Worm (Caenorhabditis elegans) whole organism, L2 larva: ENCODE data around the gene arle-14.
A peak's percentile ranks its signal among the peaks of the same experiment; 100 is the strongest.

Experiments
- C34F6.9 ChIP-seq: fragments of 150-350 bp; optimal IDR thresholded peaks from 2 replicates; lab custom pipeline; 2014; ENCODE audit warnings: missing biosample characterization, missing genetic modification characterization
- F13H6.1 ChIP-seq: sonication (generic microtip); optimal IDR thresholded peaks from 2 replicates; lab custom pipeline; 2016; ENCODE audit warnings: missing genetic modification characterization, missing compliant biosample characterization
- R02D3.7 ChIP-seq: fragments of 150-350 bp; optimal IDR thresholded peaks from 2 replicates; lab custom pipeline; 2014; ENCODE audit warnings: missing biosample characterization, missing genetic modification characterization
- ZK546.5 ChIP-seq: sonication (generic microtip); optimal IDR thresholded peaks from 2 replicates; lab custom pipeline; 2017; ENCODE audit warnings: missing biosample characterization, missing genetic modification characterization
- alr-1 ChIP-seq: fragments of 150-350 bp; optimal IDR thresholded peaks from 2 replicates; lab custom pipeline; 2014; ENCODE audit warnings: missing biosample characterization, missing genetic modification characterization
- aly-2 ChIP-seq: fragments of 150-350 bp; optimal IDR thresholded peaks from 2 replicates; lab custom pipeline; 2014; ENCODE audit warnings: missing biosample characterization, missing genetic modification characterization
- ama-1 ChIP-seq: fragments of 150-350 bp; optimal IDR thresholded peaks from 2 replicates; lab custom pipeline; 2018; ENCODE audit warnings: inconsistent platforms
- blmp-1 ChIP-seq: sonication (generic microtip); optimal IDR thresholded peaks from 2 replicates; lab custom pipeline; 2017; ENCODE audit warnings: missing genetic modification characterization, mild to moderate bottlenecking, missing compliant biosample characterization, antibody characterized with exemption, moderate library complexity; ENCODE audit not compliant: insufficient read depth
- ceh-16 ChIP-seq: fragments of 150-350 bp; optimal IDR thresholded peaks from 2 replicates; lab custom pipeline; 2014; ENCODE audit warnings: missing biosample characterization, missing genetic modification characterization
- ceh-82 ChIP-seq: fragments of 150-350 bp; optimal IDR thresholded peaks from 2 replicates; lab custom pipeline; 2014; ENCODE audit warnings: missing biosample characterization, missing genetic modification characterization
- crh-2 ChIP-seq: sonication (generic microtip); optimal IDR thresholded peaks from 2 replicates; lab custom pipeline; 2017; ENCODE audit warnings: missing biosample characterization, missing genetic modification characterization
- dmd-4 ChIP-seq: sonication (generic microtip); optimal IDR thresholded peaks from 2 replicates; lab custom pipeline; 2017; ENCODE audit warnings: missing biosample characterization, missing genetic modification characterization
- egl-27 ChIP-seq: sonication (generic microtip); optimal IDR thresholded peaks from 3 replicates; lab custom pipeline; 2017; ENCODE audit warnings: missing biosample characterization, missing genetic modification reagents, missing genetic modification characterization
- elt-1 ChIP-seq: fragments of 150-350 bp; optimal IDR thresholded peaks from 2 replicates; lab custom pipeline; 2014; ENCODE audit warnings: missing biosample characterization, missing genetic modification characterization
- elt-3 ChIP-seq: sonication (generic microtip); optimal IDR thresholded peaks from 2 replicates; lab custom pipeline; 2017; ENCODE audit warnings: missing biosample characterization, missing genetic modification characterization
- fos-1 ChIP-seq: fragments of 150-350 bp; optimal IDR thresholded peaks from 2 replicates; lab custom pipeline; 2014; ENCODE audit warnings: missing biosample characterization, missing genetic modification characterization
- lin-11 ChIP-seq: fragments of 150-350 bp; sonication (generic microtip); optimal IDR thresholded peaks from 2 replicates; lab custom pipeline; 2014; ENCODE audit warnings: missing biosample characterization, missing genetic modification characterization, inconsistent platforms, mixed read lengths
- lin-13 ChIP-seq: fragments of 150-350 bp; optimal IDR thresholded peaks from 2 replicates; lab custom pipeline; 2014; ENCODE audit warnings: missing biosample characterization, missing genetic modification reagents, missing genetic modification characterization
- lsy-2 ChIP-seq, 2 experiments: fragments of 150-350 bp in 1 of 2; sonication (generic microtip) in 1 of 2; optimal IDR thresholded peaks; 2 replicates each; lab custom pipeline; 2014 to 2017; ENCODE audit warnings: missing biosample characterization in 2 of 2, missing genetic modification characterization in 2 of 2
- mbf-1 ChIP-seq: sonication (generic microtip); optimal IDR thresholded peaks from 2 replicates; lab custom pipeline; 2017; ENCODE audit warnings: missing biosample characterization, missing genetic modification characterization
- mdl-1 ChIP-seq, 2 experiments: fragments of 150-350 bp in 1 of 2; sonication (generic microtip) in 1 of 2; optimal IDR thresholded peaks; 2 replicates each; lab custom pipeline; 2017; ENCODE audit warnings: missing biosample characterization in 2 of 2, missing genetic modification characterization in 2 of 2
- nhr-10 ChIP-seq: sonication (generic microtip); optimal IDR thresholded peaks from 2 replicates; lab custom pipeline; 2017; ENCODE audit warnings: missing biosample characterization, missing genetic modification characterization
- nhr-11 ChIP-seq: fragments of 150-350 bp; optimal IDR thresholded peaks from 2 replicates; lab custom pipeline; 2014; ENCODE audit warnings: missing biosample characterization, missing genetic modification characterization
- nhr-12 ChIP-seq: fragments of 150-350 bp; optimal IDR thresholded peaks from 2 replicates; lab custom pipeline; 2014; ENCODE audit warnings: missing biosample characterization, missing genetic modification characterization
- nhr-129 ChIP-seq: fragments of 150-350 bp; optimal IDR thresholded peaks from 2 replicates; lab custom pipeline; 2014; ENCODE audit warnings: missing biosample characterization, missing genetic modification characterization
- nhr-23 ChIP-seq: fragments of 150-350 bp; optimal IDR thresholded peaks from 2 replicates; lab custom pipeline; 2014; ENCODE audit warnings: missing biosample characterization, missing genetic modification reagents, missing genetic modification characterization
- nhr-237 ChIP-seq: fragments of 150-350 bp; optimal IDR thresholded peaks from 2 replicates; lab custom pipeline; 2014; ENCODE audit warnings: missing biosample characterization, missing genetic modification characterization
- nhr-25 ChIP-seq: fragments of 150-350 bp; sonication (generic microtip); optimal IDR thresholded peaks from 3 replicates; lab custom pipeline; 2014; ENCODE audit warnings: missing biosample characterization, missing genetic modification characterization
- nhr-6 ChIP-seq: fragments of 150-350 bp; optimal IDR thresholded peaks from 2 replicates; lab custom pipeline; 2014; ENCODE audit warnings: missing biosample characterization, missing genetic modification characterization
- nhr-77 ChIP-seq: fragments of 150-350 bp; optimal IDR thresholded peaks from 2 replicates; lab custom pipeline; 2014; ENCODE audit warnings: missing biosample characterization, missing genetic modification characterization
- sem-4 ChIP-seq: fragments of 150-350 bp; optimal IDR thresholded peaks from 2 replicates; lab custom pipeline; 2014; ENCODE audit warnings: missing biosample characterization, missing genetic modification reagents, missing genetic modification characterization
- sma-3 ChIP-seq: sonication (generic microtip); optimal IDR thresholded peaks from 2 replicates; lab custom pipeline; 2016; ENCODE audit warnings: missing genetic modification reagents, missing genetic modification characterization, missing compliant biosample characterization
- sma-9 ChIP-seq, 2 experiments: fragments of 150-350 bp in 1 of 2; sonication (generic microtip) in 1 of 2; optimal IDR thresholded peaks; 2 replicates each; lab custom pipeline; 2014 to 2016; ENCODE audit warnings: missing genetic modification characterization in 2 of 2, mild to moderate bottlenecking in 1 of 2, missing biosample characterization in 1 of 2, missing compliant biosample characterization in 1 of 2, missing genetic modification reagents in 1 of 2, moderate library complexity in 1 of 2
- snpc-4 ChIP-seq: fragments of 150-350 bp; optimal IDR thresholded peaks from 2 replicates; lab custom pipeline; 2014; ENCODE audit warnings: missing biosample characterization, missing genetic modification characterization
- unc-39 ChIP-seq: fragments of 150-350 bp; optimal IDR thresholded peaks from 2 replicates; lab custom pipeline; 2014; ENCODE audit warnings: missing biosample characterization, missing genetic modification characterization
- unc-55 ChIP-seq: fragments of 150-350 bp; sonication (generic microtip); optimal IDR thresholded peaks from 3 replicates; lab custom pipeline; 2014; ENCODE audit warnings: missing biosample characterization, missing genetic modification reagents, missing genetic modification characterization
- ztf-1 ChIP-seq: fragments of 200-800 bp; sonication (Bioruptor generic); conservative IDR thresholded peaks from 2 replicates; pipeline ENCODE4 v1.3.6; 2022; ENCODE audit warnings: missing genetic modification characterization, missing compliant biosample characterization
- ztf-11 ChIP-seq: sonication (generic microtip); optimal IDR thresholded peaks from 2 replicates; lab custom pipeline; 2017; ENCODE audit warnings: missing biosample characterization, missing genetic modification characterization
- ztf-4 ChIP-seq: fragments of 150-350 bp; optimal IDR thresholded peaks from 2 replicates; lab custom pipeline; 2014; ENCODE audit warnings: missing biosample characterization, missing genetic modification characterization

arle-14 gene

ce11 chrIII:5678935-5679334 lies 13.8 kb upstream of the arle-14 start, which contains the start of the genes ska-3 and rps-12 (continued):
- TF ChIP-seq nhr-6 (tag; lab: Kevin White, UChicago) (peak; percentile 98), nhr-12 (peak; percentile 69), alr-1 (tag; lab: Kevin White, UChicago) (no peak), ztf-1 (GFP tag; lab: Robert Waterston, UW) (no peak), nhr-11 (tag; lab: Kevin White, UChicago) (peak; percentile 73), mbf-1 (no peak), ZK546.5 (tag; lab: Kevin White, UChicago) (peak; percentile 91), fos-1 (peak; percentile 99), ztf-4 (tag; lab: Kevin White, UChicago) (peak; percentile 98), ztf-11 (tag; lab: Kevin White, UChicago) (peak; percentile 45), nhr-25 (tag; lab: Kevin White, UChicago) (peak; percentile 99), blmp-1 (tag; lab: Kevin White, UChicago) (peak; percentile 94), elt-1 (tag; lab: Kevin White, UChicago) (no peak), snpc-4 (peak; percentile 94)

DNA sequence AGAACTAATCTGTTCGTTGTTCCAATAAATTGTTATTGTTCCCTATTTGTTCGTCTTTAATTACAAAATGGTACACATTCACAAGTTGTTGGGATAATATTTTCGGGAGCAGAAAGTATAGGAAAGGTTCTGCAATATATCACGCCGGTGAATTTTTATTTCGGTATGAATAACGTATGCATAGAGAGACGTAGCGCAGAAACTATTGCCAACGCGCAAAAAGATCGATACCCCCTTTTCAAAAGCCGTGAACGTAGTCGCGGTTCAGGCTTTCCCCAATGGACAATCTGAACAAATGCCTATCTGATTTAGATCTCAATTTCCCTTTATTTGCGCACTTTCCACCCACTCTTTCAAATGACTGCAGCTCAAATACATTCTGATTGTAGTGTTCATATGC lies 12.6 kb upstream of the arle-14 start, which contains the start of gene pst-2:
Gene pst-2 (plus strand): TSS at position 293 of the 400 bp plus-strand sequence.
- TF ChIP-seq lsy-2 (tag; optimal IDR thresholded peaks at IDR 0.05; lab: Kevin White, UChicago) (no peak), mdl-1 (tag; optimal IDR thresholded peaks at IDR 0.05; lab: Kevin White, UChicago) (no peak), nhr-77 (tag; lab: Kevin White, UChicago) (no peak), nhr-25 (tag; lab: Kevin White, UChicago) (no peak), unc-39 (tag; lab: Kevin White, UChicago) (no peak)

ce11 chrIII:5683998-5684397 lies 8.7 kb upstream of the arle-14 start, which contains the start of gene rcan-1:
TSS of gene rcan-1 (minus strand) at chrIII:5684098.
- TF ChIP-seq nhr-12: no peak
- TF ChIP-seq unc-55 (GFP tag; lab: Kevin White, UChicago): no peak
- no peak for TF ChIP-seq crh-2 (tag; lab: Kevin White, UChicago)
- TF ChIP-seq nhr-25 (tag; lab: Kevin White, UChicago): no peak
- no peak for TF ChIP-seq ZK546.5 (tag; lab: Kevin White, UChicago)
- TF ChIP-seq ztf-4 (tag; lab: Kevin White, UChicago): no peak
- no peak for TF ChIP-seq sem-4 (tag; lab: Kevin White, UChicago)
- TF ChIP-seq elt-3 (tag; lab: Kevin White, UChicago): no peak
- TF ChIP-seq lin-11 (tag; lab: Kevin White, UChicago): no peak
- no peak for TF ChIP-seq nhr-23

- TF ChIP-seq elt-1 (tag; lab: Kevin White, UChicago): no peak
- TF ChIP-seq ztf-11 (tag; lab: Kevin White, UChicago): no peak
- no peak for TF ChIP-seq sma-3 (GFP tag; lab: Kevin White, UChicago)
- peak; percentile 22 for TF ChIP-seq snpc-4
- TF ChIP-seq dmd-4 (tag; lab: Kevin White, UChicago): no peak
- no peak for TF ChIP-seq nhr-11 (tag; lab: Kevin White, UChicago)
- peak; percentile 24 for TF ChIP-seq sem-4 (tag; lab: Kevin White, UChicago)
- no peak for TF ChIP-seq ceh-16 (tag; lab: Kevin White, UChicago)
- TF ChIP-seq fos-1: peak; percentile 48
- TF ChIP-seq unc-39 (tag; lab: Kevin White, UChicago): no peak
- no peak for TF ChIP-seq ceh-82
- no peak for TF ChIP-seq egl-27 (tag; lab: Kevin White, UChicago)
- TF ChIP-seq aly-2 (tag; lab: Kevin White, UChicago): no peak
- peak; percentile 78 for TF ChIP-seq F13H6.1 (tag; lab: Kevin White, UChicago)
- TF ChIP-seq ztf-4 (tag; lab: Kevin White, UChicago): no peak
- peak; percentile 48 for TF ChIP-seq ama-1 (lab: Kevin White, UChicago)
- TF ChIP-seq lin-13 (GFP tag; lab: Kevin White, UChicago): peak; percentile 10
- TF ChIP-seq mdl-1 (tag; optimal IDR thresholded peaks at IDR 0.05; lab: Kevin White, UChicago): no peak
- peak; percentile 63 for TF ChIP-seq sma-9 (GFP tag; optimal IDR thresholded peaks at IDR 0.05; lab: Kevin White, UChicago)
- TF ChIP-seq sma-9 (tag; optimal IDR thresholded peaks at IDR 0.05; lab: Kevin White, UChicago): no peak
- TF ChIP-seq C34F6.9 (tag; lab: Kevin White, UChicago): peak; percentile 69
- no peak for TF ChIP-seq nhr-237 (tag; lab: Kevin White, UChicago)
- TF ChIP-seq unc-55 (GFP tag; lab: Kevin White, UChicago): peak; percentile 67
- peak; percentile 69 for TF ChIP-seq crh-2 (tag; lab: Kevin White, UChicago)
- no peak for TF ChIP-seq nhr-12
- TF ChIP-seq lsy-2 (tag; optimal IDR thresholded peaks at IDR 0.05; lab: Kevin White, UChicago): peak in 1 of 2 experiments; percentile 48
- no peak for TF ChIP-seq nhr-25 (tag; lab: Kevin White, UChicago)
- TF ChIP-seq R02D3.7 (tag; lab: Kevin White, UChicago): no peak
- TF ChIP-seq elt-3 (tag; lab: Kevin White, UChicago): no peak
- no peak for TF ChIP-seq blmp-1 (tag; lab: Kevin White, UChicago)
- TF ChIP-seq nhr-23: no peak
- no peak for TF ChIP-seq nhr-10 (tag; lab: Kevin White, UChicago)
- peak; percentile 77 for TF ChIP-seq nhr-129
- TF ChIP-seq nhr-6 (tag; lab: Kevin White, UChicago): no peak
Measured at ce11 chrIII:5688246-5688645, 4.5 kb upstream of the arle-14 start.
